Worm (Caenorhabditis elegans) whole organism, L4 larva: ENCODE results near the gene nspe-5.

Experiments
- D1046.2 ChIP-seq: fragments of 200-800 bp; sonication (Bioruptor generic); IDR thresholded peaks from 2 replicates; pipeline ENCODE4 v1.3.6; 2022; ENCODE audit warnings: missing genetic modification characterization, missing compliant biosample characterization
- ama-1 ChIP-seq: fragments of 150-350 bp; optimal IDR thresholded peaks from 2 replicates; lab custom pipeline; 2014; ENCODE audit warnings: inconsistent platforms, mixed read lengths
- hlh-30 ChIP-seq: sonication (generic microtip); optimal IDR thresholded peaks from 2 replicates; lab custom pipeline; 2017; ENCODE audit warnings: antibody characterized with exemption, mild to moderate bottlenecking, missing genetic modification characterization, missing compliant biosample characterization; ENCODE audit not compliant: insufficient read depth
- lin-15B ChIP-seq: fragments of 150-350 bp; sonication (generic microtip); optimal IDR thresholded peaks from 3 replicates; lab custom pipeline; 2014; ENCODE audit warnings: missing biosample characterization, missing genetic modification characterization
- madf-5 ChIP-seq, 2 experiments: fragments of 200-800 bp; sonication (Bioruptor generic); IDR thresholded peaks; 2 replicates each; pipeline ENCODE4 v1.3.6; 2022; ENCODE audit warnings: missing compliant biosample characterization in 2 of 2, missing genetic modification characterization in 2 of 2
- nhr-11 ChIP-seq: fragments of 150-350 bp; optimal IDR thresholded peaks from 2 replicates; lab custom pipeline; 2014; ENCODE audit warnings: missing biosample characterization, missing genetic modification characterization
- nhr-28 ChIP-seq: fragments of 150-350 bp; optimal IDR thresholded peaks from 2 replicates; lab custom pipeline; 2014; ENCODE audit warnings: missing biosample characterization, missing genetic modification characterization
- pqm-1 ChIP-seq: sonication (generic microtip); optimal IDR thresholded peaks from 2 replicates; lab custom pipeline; 2017; ENCODE audit warnings: missing biosample characterization, missing genetic modification characterization
- sdz-12 ChIP-seq: fragments of 200-800 bp; sonication (Bioruptor generic); optimal IDR thresholded peaks from 2 replicates; lab custom pipeline; 2018; ENCODE audit warnings: mild to moderate bottlenecking, missing genetic modification characterization, missing compliant biosample characterization
- snpc-4 ChIP-seq: fragments of 150-350 bp; optimal IDR thresholded peaks from 2 replicates; lab custom pipeline; 2014; ENCODE audit warnings: missing biosample characterization, missing genetic modification characterization
- unc-62 ChIP-seq, 3 experiments: fragments of 150-350 bp in 1 of 3; sonication (generic microtip); optimal IDR thresholded peaks in 2 of 3; peaks in 1 of 3; 1 replicate in 1 of 3; 2 replicates in 2 of 3; lab custom pipeline; 2014 to 2017; ENCODE audit warnings: missing biosample characterization in 3 of 3, missing genetic modification characterization in 3 of 3, missing genetic modification reagents in 3 of 3, missing genotype in 1 of 3

DNA sequence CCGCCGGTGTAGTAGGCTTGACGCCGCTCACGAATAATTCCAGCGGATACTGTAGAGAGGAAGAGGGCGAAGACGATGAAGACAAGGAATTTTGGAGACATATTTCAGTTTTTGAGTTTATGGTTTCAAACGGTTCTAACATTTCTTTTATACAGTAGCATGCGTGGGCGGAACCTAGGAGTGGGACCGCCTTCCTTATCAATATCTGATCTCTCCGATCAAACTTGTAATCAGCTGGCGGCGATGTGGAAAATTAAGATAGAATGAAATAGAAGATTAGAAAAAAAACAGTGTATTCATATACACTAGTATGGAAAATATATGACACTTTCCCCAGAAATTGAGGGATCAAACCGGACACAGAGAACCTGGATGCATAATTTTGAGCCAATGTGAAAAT lies 9.4 kb upstream of the nspe-5 start, which contains the start of gene nspe-2:
- TF ChIP-seq unc-62 (GFP tag; optimal IDR thresholded peaks at IDR 0.05 in 1 of 2; lab: Kevin White, UChicago) = peak in 1 of 2 experiments; percentile 46
- TF ChIP-seq unc-62 (tag; optimal IDR thresholded peaks at IDR 0.05; lab: Kevin White, UChicago) = no peak
- no peak for TF ChIP-seq ama-1 (lab: Kevin White, UChicago)
- TF ChIP-seq sdz-12 = no peak
- TF ChIP-seq lin-15B = no peak
- no peak for TF ChIP-seq snpc-4 (tag; lab: Kevin White, UChicago)
- no peak for TF ChIP-seq pqm-1
- TF ChIP-seq D1046.2 (GFP tag; lab: Robert Waterston, UW) = no peak
- no peak for TF ChIP-seq nhr-28 (tag; lab: Kevin White, UChicago)
- no peak for TF ChIP-seq nhr-11 (tag; lab: Kevin White, UChicago)
- no peak for TF ChIP-seq hlh-30
- TF ChIP-seq madf-5 (GFP tag; IDR thresholded peaks at IDR 0.05; lab: Robert Waterston, UW) = no peak
